Fruit fly (Drosophila melanogaster) Kc167 (cell line): ENCODE measurements around the gene NANS.

ENCODE experiments used
- Sin3A ChIP-seq: fragments of >200 bp; optimal IDR thresholded peaks from 2 replicates; lab custom pipeline; 2018; ENCODE audit warnings: missing external identifiers
- h ChIP-seq: fragments of >200 bp; optimal IDR thresholded peaks from 3 replicates; lab custom pipeline; 2018; ENCODE audit warnings: missing external identifiers
- insv ChIP-seq: fragments of >200 bp; optimal IDR thresholded peaks from 3 replicates; lab custom pipeline; 2018; ENCODE audit warnings: missing external identifiers

- TF ChIP-seq insv (lab: Kevin White, UChicago) = no peak
- TF ChIP-seq h = no peak
- TF ChIP-seq Sin3A = no peak
These were observed 28.3 kb upstream of the NANS start for dm6 chr3R:12398054-12398453.
